Fruit fly (Drosophila melanogaster) whole organism, embryonic: Measurements from ENCODE around the gene Patsas.
A peak's percentile ranks its signal among the peaks of the same experiment; 100 is the strongest.

Source experiments
- CG11695 ChIP-seq: fragments of 200-800 bp; sonication (Bioruptor generic); IDR thresholded peaks from 3 replicates; pipeline ENCODE4 v1.3.6; 2022; ENCODE audit warnings: missing biosample characterization, missing genetic modification characterization
- CG12104 ChIP-seq: fragments of 200-800 bp; sonication (Bioruptor generic); optimal IDR thresholded peaks from 3 replicates; lab custom pipeline; 2016; ENCODE audit warnings: missing biosample characterization, missing genetic modification characterization
- CG12769 ChIP-seq: fragments of 200-800 bp; sonication (Bioruptor generic); optimal IDR thresholded peaks from 2 replicates; lab custom pipeline; 2019; ENCODE audit warnings: missing biosample characterization, mild to moderate bottlenecking, missing genetic modification characterization, moderate library complexity
- CG16815 ChIP-seq: fragments of 200-800 bp; sonication (Bioruptor generic); optimal IDR thresholded peaks from 3 replicates; lab custom pipeline; 2017; ENCODE audit warnings: missing biosample characterization, mild to moderate bottlenecking, missing genetic modification characterization
- CG17612 ChIP-seq: fragments of 200-800 bp; sonication (Bioruptor generic); IDR thresholded peaks from 2 replicates; pipeline ENCODE4 v1.3.6; 2022; ENCODE audit warnings: missing biosample characterization, missing genetic modification characterization
- CG2129 ChIP-seq: fragments of 200-800 bp; sonication (Bioruptor generic); IDR thresholded peaks from 2 replicates; pipeline ENCODE4 v1.3.6; 2022; ENCODE audit warnings: missing biosample characterization, missing genetic modification characterization; ENCODE audit not compliant: partially characterized antibody
- CG30403 ChIP-seq: fragments of 200-800 bp; sonication (Bioruptor generic); optimal IDR thresholded peaks from 3 replicates; lab custom pipeline; 2016; ENCODE audit warnings: missing biosample characterization, missing genetic modification characterization
- CG3065 ChIP-seq: fragments of 200-800 bp; sonication (Bioruptor generic); optimal IDR thresholded peaks from 2 replicates; lab custom pipeline; 2016; ENCODE audit warnings: missing biosample characterization, missing genetic modification characterization
- CG32772 ChIP-seq: fragments of 200-800 bp; sonication (Bioruptor generic); IDR thresholded peaks from 2 replicates; pipeline ENCODE4 v1.3.6; 2022; ENCODE audit warnings: missing biosample characterization, missing genetic modification characterization
- CG42726 ChIP-seq: fragments of 200-800 bp; sonication (Bioruptor generic); IDR thresholded peaks from 2 replicates; pipeline ENCODE4 v1.3.6; 2022; ENCODE audit warnings: missing biosample characterization, missing genetic modification characterization; ENCODE audit not compliant: partially characterized antibody
- CG4360 ChIP-seq: fragments of 200-800 bp; sonication (Bioruptor generic); IDR thresholded peaks from 2 replicates; pipeline ENCODE4 v1.3.6; 2022; ENCODE audit warnings: missing biosample characterization, missing genetic modification characterization
- CG5953 ChIP-seq: fragments of 200-800 bp; sonication (Bioruptor generic); IDR thresholded peaks from 2 replicates; pipeline ENCODE4 v1.3.6; 2022; ENCODE audit warnings: missing biosample characterization, missing genetic modification characterization
- CG6854 ChIP-seq: fragments of 200-800 bp; sonication (Bioruptor generic); optimal IDR thresholded peaks from 3 replicates; lab custom pipeline; 2017; ENCODE audit warnings: missing biosample characterization, mild to moderate bottlenecking, missing genetic modification characterization
- CG7357 ChIP-seq: fragments of 200-800 bp; sonication (Bioruptor generic); IDR thresholded peaks from 3 replicates; pipeline ENCODE4 v1.3.6; 2022; ENCODE audit warnings: missing biosample characterization, missing genetic modification characterization
- CG8281 ChIP-seq: fragments of 200-800 bp; sonication (Bioruptor generic); optimal IDR thresholded peaks from 2 replicates; lab custom pipeline; 2018; ENCODE audit warnings: missing biosample characterization, mild to moderate bottlenecking, missing genetic modification characterization, moderate library complexity
- CG8290 ChIP-seq, 3 experiments: fragments of 200-800 bp; sonication (Bioruptor generic); optimal IDR thresholded peaks; 2 replicates each; lab custom pipeline; 2016 to 2019; ENCODE audit warnings: missing biosample characterization in 3 of 3, missing genetic modification characterization in 3 of 3, mild to moderate bottlenecking in 2 of 3, moderate library complexity in 1 of 3
- CG8765 ChIP-seq: fragments of 200-800 bp; sonication (Bioruptor generic); IDR thresholded peaks from 2 replicates; pipeline ENCODE4 v1.3.6; 2022; ENCODE audit warnings: missing biosample characterization, missing genetic modification characterization
- CTCF ChIP-seq: fragments of 200-800 bp; sonication (Bioruptor generic); optimal IDR thresholded peaks from 2 replicates; lab custom pipeline; 2017; ENCODE audit warnings: missing biosample characterization, mild to moderate bottlenecking, missing genetic modification characterization, moderate library complexity
- D ChIP-seq, 2 experiments: fragments of 200-800 bp in 1 of 2; fragments of >200 bp in 1 of 2; sonication (Bioruptor generic) in 1 of 2; optimal IDR thresholded peaks; 2 replicates in 1 of 2; 3 replicates in 1 of 2; lab custom pipeline; 2017; ENCODE audit warnings: mild to moderate bottlenecking in 1 of 2, missing biosample characterization in 1 of 2, missing genetic modification characterization in 1 of 2, missing genetic modification reagents in 1 of 2
- Dad ChIP-seq: fragments of 200-800 bp; sonication (Bioruptor generic); optimal IDR thresholded peaks from 3 replicates; lab custom pipeline; 2016; ENCODE audit warnings: missing biosample characterization, missing genetic modification characterization
- Dek ChIP-seq: fragments of 200-800 bp; sonication (Bioruptor generic); optimal IDR thresholded peaks from 3 replicates; lab custom pipeline; 2019; ENCODE audit warnings: missing biosample characterization, mild to moderate bottlenecking, missing genetic modification characterization, moderate library complexity
- Hmx ChIP-seq: fragments of 200-800 bp; sonication (Bioruptor generic); optimal IDR thresholded peaks from 2 replicates; lab custom pipeline; 2016; ENCODE audit warnings: missing biosample characterization, missing genetic modification characterization
- NFAT ChIP-seq: fragments of 200-800 bp; sonication (Bioruptor generic); IDR thresholded peaks from 2 replicates; pipeline ENCODE4 v1.3.6; 2022; ENCODE audit warnings: missing biosample characterization, missing genetic modification characterization
- Oli ChIP-seq: fragments of 200-800 bp; sonication (Bioruptor generic); optimal IDR thresholded peaks from 2 replicates; lab custom pipeline; 2018; ENCODE audit warnings: missing biosample characterization, mild to moderate bottlenecking, missing genetic modification characterization, moderate library complexity
- Trl ChIP-seq, 3 experiments: fragments of >200 bp in 2 of 3; fragments of 200-800 bp in 1 of 3; sonication (Bioruptor generic) in 1 of 3; optimal IDR thresholded peaks; 2 replicates in 1 of 3; 3 replicates in 2 of 3; lab custom pipeline; 2016 to 2017; ENCODE audit warnings: missing biosample characterization in 1 of 3, missing genetic modification characterization in 1 of 3
- ap ChIP-seq: fragments of 200-800 bp; sonication (Bioruptor generic); IDR thresholded peaks from 2 replicates; pipeline ENCODE4 v1.3.6; 2022; ENCODE audit warnings: missing biosample characterization, missing genetic modification characterization
- br ChIP-seq: fragments of >200 bp; optimal IDR thresholded peaks from 2 replicates; lab custom pipeline; 2017
- cad ChIP-seq: fragments of >200 bp; optimal IDR thresholded peaks from 2 replicates; lab custom pipeline; 2017; ENCODE audit warnings: missing biosample characterization, missing genetic modification characterization
- chinmo ChIP-seq: fragments of 200-800 bp; sonication (Bioruptor generic); IDR thresholded peaks from 4 replicates; pipeline ENCODE4 v1.3.6; 2022; ENCODE audit warnings: missing biosample characterization, missing genetic modification characterization; ENCODE audit not compliant: partially characterized antibody
- corto ChIP-seq: fragments of 200-800 bp; sonication (Bioruptor generic); optimal IDR thresholded peaks from 2 replicates; lab custom pipeline; 2016; ENCODE audit warnings: missing biosample characterization, mild to moderate bottlenecking, missing genetic modification characterization, moderate library complexity
- cwo ChIP-seq: fragments of 200-800 bp; sonication (Bioruptor generic); optimal IDR thresholded peaks from 3 replicates; lab custom pipeline; 2017; ENCODE audit warnings: missing biosample characterization, missing genetic modification characterization, mild to moderate bottlenecking, moderate library complexity, missing genetic modification reagents
- dan ChIP-seq: fragments of 200-800 bp; sonication (Bioruptor generic); IDR thresholded peaks from 2 replicates; pipeline ENCODE4 v1.3.6; 2022; ENCODE audit warnings: missing biosample characterization, missing genetic modification characterization
- exex ChIP-seq: fragments of 200-800 bp; sonication (Bioruptor generic); optimal IDR thresholded peaks from 4 replicates; lab custom pipeline; 2018; ENCODE audit warnings: missing biosample characterization, mild to moderate bottlenecking, missing genetic modification characterization, moderate library complexity
- inv ChIP-seq: fragments of 200-800 bp; sonication (Bioruptor generic); IDR thresholded peaks from 2 replicates; pipeline ENCODE4 v1.3.6; 2022; ENCODE audit warnings: missing biosample characterization, missing genetic modification characterization; ENCODE audit not compliant: partially characterized antibody
- lilli ChIP-seq: fragments of 200-800 bp; sonication (Bioruptor generic); optimal IDR thresholded peaks from 3 replicates; lab custom pipeline; 2016; ENCODE audit warnings: missing biosample characterization, missing genetic modification characterization
- lov ChIP-seq, 2 experiments: fragments of 200-800 bp in 1 of 2; fragments of >200 bp in 1 of 2; sonication (Bioruptor generic) in 1 of 2; IDR thresholded peaks in 1 of 2; optimal IDR thresholded peaks in 1 of 2; 2 replicates in 1 of 2; 3 replicates in 1 of 2; pipeline versions ENCODE4 v1.3.6 to Lab custom; 2017 to 2022; ENCODE audit warnings: missing biosample characterization in 1 of 2, missing genetic modification characterization in 1 of 2
- odd ChIP-seq: fragments of 200-800 bp; sonication (Bioruptor generic); optimal IDR thresholded peaks from 2 replicates; lab custom pipeline; 2017; ENCODE audit warnings: missing biosample characterization, mild to moderate bottlenecking, missing genetic modification characterization
- sd ChIP-seq: fragments of 200-800 bp; sonication (Bioruptor generic); optimal IDR thresholded peaks from 3 replicates; lab custom pipeline; 2018; ENCODE audit warnings: missing biosample characterization, mild to moderate bottlenecking, missing genetic modification characterization, moderate library complexity
- slbo ChIP-seq: fragments of 200-800 bp; sonication (Bioruptor generic); IDR thresholded peaks from 2 replicates; pipeline ENCODE4 v1.3.6; 2022; ENCODE audit warnings: missing biosample characterization, missing genetic modification characterization
- slp2 ChIP-seq: fragments of 200-800 bp; sonication (Bioruptor generic); optimal IDR thresholded peaks from 2 replicates; lab custom pipeline; 2016; ENCODE audit warnings: missing biosample characterization, missing genetic modification characterization
- tgo ChIP-seq: fragments of 200-800 bp; sonication (Bioruptor generic); IDR thresholded peaks from 3 replicates; pipeline ENCODE4 v1.3.6; 2022; ENCODE audit warnings: missing biosample characterization, missing genetic modification characterization
- twi ChIP-seq: fragments of 200-800 bp; optimal IDR thresholded peaks from 2 replicates; lab custom pipeline; 2019; ENCODE audit warnings: missing biosample characterization, mild to moderate bottlenecking, missing genetic modification characterization, moderate library complexity
- unc-4 ChIP-seq: fragments of 200-800 bp; sonication (Bioruptor generic); IDR thresholded peaks from 2 replicates; pipeline ENCODE4 v1.3.6; 2022; ENCODE audit warnings: missing biosample characterization, missing genetic modification characterization; ENCODE audit not compliant: partially characterized antibody
- vfl ChIP-seq: fragments of 200-800 bp; sonication (Bioruptor generic); optimal IDR thresholded peaks from 2 replicates; lab custom pipeline; 2016; ENCODE audit warnings: missing biosample characterization, missing genetic modification characterization
- z ChIP-seq: fragments of 200-800 bp; sonication (Bioruptor generic); IDR thresholded peaks from 3 replicates; pipeline ENCODE4 v1.3.6; 2022; ENCODE audit warnings: missing biosample characterization, missing genetic modification characterization

Patsas gene

dm6 chr2L:12112943-12113557, 10.0 kb upstream of the Patsas start:
- TF ChIP-seq odd (GFP tag; lab: Kevin White, UChicago) (no peak), corto (GFP tag; lab: Kevin White, UChicago) (peak; percentile 14)

- no peak for TF ChIP-seq NFAT (GFP tag; lab: Robert Waterston, UW)
- TF ChIP-seq slp2 = no peak
- no peak for TF ChIP-seq Dek (tag; lab: Kevin White, UChicago)
- no peak for TF ChIP-seq cad
- TF ChIP-seq dan (GFP tag; lab: Robert Waterston, UW) = no peak
- no peak for TF ChIP-seq br
- no peak for TF ChIP-seq unc-4 (GFP tag; lab: Robert Waterston, UW)
- no peak for TF ChIP-seq lov (optimal IDR thresholded peaks at IDR 0.05; lab: Kevin White, UChicago)
- TF ChIP-seq lov (GFP tag; IDR thresholded peaks at IDR 0.05; lab: Robert Waterston, UW) = no peak
- TF ChIP-seq CG4360 = no peak
- no peak for TF ChIP-seq CG12104 (GFP tag; lab: Kevin White, UChicago)
- TF ChIP-seq CG32772 (GFP tag; lab: Robert Waterston, UW) = no peak
- TF ChIP-seq CG42726 (GFP tag; lab: Robert Waterston, UW) = 0 out of 2 replicates have a peak, but pooled peaks have one; percentile 6
- TF ChIP-seq chinmo = no peak
- TF ChIP-seq D (optimal IDR thresholded peaks at IDR 0.05; lab: Kevin White, UChicago) = no peak
- no peak for TF ChIP-seq D (GFP tag; optimal IDR thresholded peaks at IDR 0.05; lab: Kevin White, UChicago)
- no peak for TF ChIP-seq cwo (GFP tag; lab: Kevin White, UChicago)
- TF ChIP-seq CG17612 = no peak
- TF ChIP-seq slbo (GFP tag; lab: Robert Waterston, UW) = no peak
- TF ChIP-seq exex (tag; lab: Kevin White, UChicago) = peak; percentile 50
Measured at dm6 chr2L:12110810-12111209, 7.7 kb upstream of the Patsas start, which contains the start of gene Phae2. TSS of gene Phae2 (plus strand) at chr2L:12111110.

dm6 chr2L:12108779-12109564, 5.9 kb upstream of the Patsas start, which contains the start of the genes Rab6 and Phae1:
TSS of gene Rab6 (minus strand) at chr2L:12109116.
TSS of gene Phae1 (plus strand) at chr2L:12109417.
- TF ChIP-seq slp2 = no peak
- no peak for TF ChIP-seq Dad (GFP tag; lab: Kevin White, UChicago)
- peak; percentile 14 for TF ChIP-seq lilli (GFP tag; lab: Kevin White, UChicago)
- no peak for TF ChIP-seq CG5953 (GFP tag; lab: Robert Waterston, UW)
- no peak for TF ChIP-seq ap
- TF ChIP-seq CTCF (GFP tag; lab: Kevin White, UChicago) = no peak
- TF ChIP-seq CG16815 (GFP tag; lab: Kevin White, UChicago) = no peak
- TF ChIP-seq CG2129 = peak; percentile 55; the same call in 1 of the 2 replicates
- no peak for TF ChIP-seq CG8765
- TF ChIP-seq z = no peak
- TF ChIP-seq CG8281 (tag; lab: Kevin White, UChicago) = no peak
- TF ChIP-seq vfl (GFP tag; lab: Kevin White, UChicago) = no peak
- no peak for TF ChIP-seq tgo
- TF ChIP-seq CG11695 (GFP tag; lab: Robert Waterston, UW) = peak; percentile 34; the same call in 1 of the 3 replicates
- no peak for TF ChIP-seq CG6854
- TF ChIP-seq Hmx (GFP tag; lab: Kevin White, UChicago) = no peak
- TF ChIP-seq CG7357 (GFP tag; lab: Robert Waterston, UW) = no peak
- TF ChIP-seq Oli = no peak
- no peak for TF ChIP-seq CG30403
- no peak for TF ChIP-seq twi (tag; lab: Kevin White, UChicago)
- TF ChIP-seq Trl (optimal IDR thresholded peaks at IDR 0.05; lab: Kevin White, UChicago) = peak; percentile 66 to 68
- no peak for TF ChIP-seq Trl (GFP tag; optimal IDR thresholded peaks at IDR 0.05; lab: Kevin White, UChicago)
- peak; percentile 86 for TF ChIP-seq sd
- TF ChIP-seq CG8290 (GFP tag; optimal IDR thresholded peaks at IDR 0.05; lab: Kevin White, UChicago) = peak; percentile 59
- no peak for TF ChIP-seq CG8290 (tag; optimal IDR thresholded peaks at IDR 0.05; lab: Kevin White, UChicago)
- no peak for TF ChIP-seq CG3065
- peak; percentile 72; the same call in 1 of the 2 replicates for TF ChIP-seq inv (GFP tag; lab: Robert Waterston, UW)
- TF ChIP-seq CG12769 (tag; lab: Kevin White, UChicago) = no peak
